Fruit fly (Drosophila melanogaster) whole organism, prepupa: ENCODE results near the gene CG10650.

Experiments
- Blimp-1 ChIP-seq: fragments of 200-800 bp; sonication (Bioruptor generic); optimal IDR thresholded peaks from 3 replicates; lab custom pipeline; 2017; ENCODE audit warnings: missing biosample characterization, missing genetic modification characterization, mild to moderate bottlenecking, moderate library complexity, missing genetic modification reagents
- CG10669 ChIP-seq: fragments of 200-800 bp; sonication (Bioruptor generic); optimal IDR thresholded peaks from 3 replicates; lab custom pipeline; 2018; ENCODE audit warnings: missing biosample characterization, mild to moderate bottlenecking, missing genetic modification characterization, moderate library complexity
- CG11294 ChIP-seq: fragments of 200-800 bp; sonication (Bioruptor generic); IDR thresholded peaks from 2 replicates; pipeline ENCODE4 v1.3.6; 2022; ENCODE audit warnings: missing biosample characterization, missing genetic modification characterization
- CG15336 ChIP-seq: fragments of 200-800 bp; sonication (Bioruptor generic); IDR thresholded peaks from 2 replicates; pipeline ENCODE4 v1.3.6; 2022; ENCODE audit warnings: missing biosample characterization, missing genetic modification characterization
- CG1621 ChIP-seq: fragments of 200-800 bp; sonication (Bioruptor generic); optimal IDR thresholded peaks from 3 replicates; lab custom pipeline; 2018; ENCODE audit warnings: missing biosample characterization, mild to moderate bottlenecking, missing genetic modification characterization
- CG16779 ChIP-seq: fragments of 200-800 bp; sonication (Bioruptor generic); optimal IDR thresholded peaks from 3 replicates; lab custom pipeline; 2017; ENCODE audit warnings: missing biosample characterization, mild to moderate bottlenecking, missing genetic modification characterization
- CG3032 ChIP-seq: fragments of 200-800 bp; optimal IDR thresholded peaks from 2 replicates; lab custom pipeline; 2019; ENCODE audit warnings: missing biosample characterization, mild to moderate bottlenecking, missing genetic modification characterization, moderate library complexity
- CG31627 ChIP-seq: fragments of 200-800 bp; sonication (Bioruptor generic); optimal IDR thresholded peaks from 3 replicates; lab custom pipeline; 2016; ENCODE audit warnings: missing biosample characterization, missing genetic modification characterization
- CG32006 ChIP-seq: fragments of 200-800 bp; sonication (Bioruptor generic); optimal IDR thresholded peaks from 3 replicates; lab custom pipeline; 2017; ENCODE audit warnings: missing biosample characterization, mild to moderate bottlenecking, missing genetic modification characterization
- CG34406 ChIP-seq: fragments of 200-800 bp; sonication (Bioruptor generic); optimal IDR thresholded peaks from 3 replicates; lab custom pipeline; 2016; ENCODE audit warnings: missing biosample characterization, missing genetic modification characterization
- CG4318 ChIP-seq: fragments of 200-800 bp; sonication (Bioruptor generic); optimal IDR thresholded peaks from 3 replicates; lab custom pipeline; 2017; ENCODE audit warnings: missing biosample characterization, mild to moderate bottlenecking, missing genetic modification characterization
- CG6163 ChIP-seq: fragments of 200-800 bp; sonication (Bioruptor generic); IDR thresholded peaks from 3 replicates; pipeline ENCODE4 v1.3.6; 2022; ENCODE audit warnings: missing biosample characterization, missing genetic modification characterization
- CG6276 ChIP-seq: fragments of 200-800 bp; sonication (Bioruptor generic); optimal IDR thresholded peaks from 2 replicates; lab custom pipeline; 2017; ENCODE audit warnings: missing biosample characterization, mild to moderate bottlenecking, missing genetic modification characterization
- CG6792 ChIP-seq: fragments of 200-800 bp; sonication (Bioruptor generic); optimal IDR thresholded peaks from 3 replicates; lab custom pipeline; 2016; ENCODE audit warnings: missing biosample characterization, missing genetic modification characterization
- CG6854 ChIP-seq: fragments of 200-800 bp; sonication (Bioruptor generic); optimal IDR thresholded peaks from 2 replicates; lab custom pipeline; 2017; ENCODE audit warnings: missing biosample characterization, mild to moderate bottlenecking, missing genetic modification characterization
- CG8119 ChIP-seq: fragments of 200-800 bp; sonication (Bioruptor generic); IDR thresholded peaks from 3 replicates; pipeline ENCODE4 v1.3.6; 2022; ENCODE audit warnings: missing biosample characterization, missing genetic modification characterization
- CG8319 ChIP-seq: fragments of 200-800 bp; sonication (Bioruptor generic); optimal IDR thresholded peaks from 3 replicates; lab custom pipeline; 2016; ENCODE audit warnings: missing biosample characterization, missing genetic modification characterization
- CG8632 ChIP-seq: fragments of 200-800 bp; sonication (Bioruptor generic); optimal IDR thresholded peaks from 3 replicates; lab custom pipeline; 2016; ENCODE audit warnings: missing biosample characterization, missing genetic modification characterization
- CG9139 ChIP-seq: fragments of 200-800 bp; sonication (Bioruptor generic); optimal IDR thresholded peaks from 3 replicates; lab custom pipeline; 2017; ENCODE audit warnings: missing biosample characterization, mild to moderate bottlenecking, missing genetic modification characterization
- Eip75B ChIP-seq: fragments of 200-800 bp; sonication (Bioruptor generic); optimal IDR thresholded peaks from 3 replicates; lab custom pipeline; 2016; ENCODE audit warnings: missing biosample characterization, missing genetic modification characterization
- Eip78C ChIP-seq: fragments of 200-800 bp; sonication (Bioruptor generic); peaks from one replicate; lab custom pipeline; 2016; ENCODE audit warnings: missing biosample characterization, missing genetic modification characterization
- Ets96B ChIP-seq: fragments of 200-800 bp; optimal IDR thresholded peaks from 2 replicates; lab custom pipeline; 2019; ENCODE audit warnings: missing biosample characterization, mild to moderate bottlenecking, missing genetic modification characterization, moderate library complexity
- Gug ChIP-seq: fragments of 200-800 bp; sonication (Bioruptor generic); IDR thresholded peaks from 2 replicates; pipeline ENCODE4 v1.3.6; 2022; ENCODE audit warnings: missing biosample characterization, missing genetic modification characterization
- Hr4 ChIP-seq: fragments of 200-800 bp; sonication (Bioruptor generic); optimal IDR thresholded peaks from 3 replicates; lab custom pipeline; 2016; ENCODE audit warnings: missing biosample characterization, missing genetic modification characterization
- Met ChIP-seq: fragments of 200-800 bp; sonication (Bioruptor generic); optimal IDR thresholded peaks from 3 replicates; lab custom pipeline; 2016; ENCODE audit warnings: missing biosample characterization, missing genetic modification characterization
- OdsH ChIP-seq: fragments of 200-800 bp; sonication (Bioruptor generic); optimal IDR thresholded peaks from 3 replicates; lab custom pipeline; 2016; ENCODE audit warnings: missing biosample characterization, missing genetic modification characterization
- Smox ChIP-seq: fragments of 200-800 bp; sonication (Bioruptor generic); optimal IDR thresholded peaks from 3 replicates; lab custom pipeline; 2016; ENCODE audit warnings: missing biosample characterization, missing genetic modification characterization
- Sox14 ChIP-seq: fragments of 200-800 bp; sonication (Bioruptor generic); optimal IDR thresholded peaks from 3 replicates; lab custom pipeline; 2016; ENCODE audit warnings: missing biosample characterization, missing genetic modification characterization
- Sox15 ChIP-seq: fragments of 200-800 bp; sonication (Bioruptor generic); optimal IDR thresholded peaks from 3 replicates; lab custom pipeline; 2016; ENCODE audit warnings: missing biosample characterization, missing genetic modification characterization
- achi ChIP-seq: fragments of 200-800 bp; sonication (Bioruptor generic); optimal IDR thresholded peaks from 3 replicates; lab custom pipeline; 2016; ENCODE audit warnings: missing biosample characterization, missing genetic modification characterization
- acj6 ChIP-seq: fragments of 200-800 bp; sonication (Bioruptor generic); optimal IDR thresholded peaks from 3 replicates; lab custom pipeline; 2016; ENCODE audit warnings: missing biosample characterization, missing genetic modification characterization
- cyc ChIP-seq: fragments of 200-800 bp; sonication (Bioruptor generic); optimal IDR thresholded peaks from 3 replicates; lab custom pipeline; 2016; ENCODE audit warnings: missing biosample characterization, missing genetic modification characterization
- dac ChIP-seq: fragments of 200-800 bp; sonication (Bioruptor generic); optimal IDR thresholded peaks from 2 replicates; lab custom pipeline; 2017; ENCODE audit warnings: missing biosample characterization, mild to moderate bottlenecking, missing genetic modification characterization
- dsx ChIP-seq: fragments of 200-800 bp; optimal IDR thresholded peaks from 3 replicates; lab custom pipeline; 2019; ENCODE audit warnings: missing biosample characterization, mild to moderate bottlenecking, missing genetic modification characterization, moderate library complexity; ENCODE audit not compliant: poor library complexity, severe bottlenecking
- esn ChIP-seq: fragments of 200-800 bp; sonication (Bioruptor generic); optimal IDR thresholded peaks from 2 replicates; lab custom pipeline; 2016; ENCODE audit warnings: missing biosample characterization, mild to moderate bottlenecking, missing genetic modification characterization, moderate library complexity
- lz ChIP-seq: fragments of 200-800 bp; sonication (Bioruptor generic); optimal IDR thresholded peaks from 3 replicates; lab custom pipeline; 2016; ENCODE audit warnings: missing biosample characterization, missing genetic modification characterization
- net ChIP-seq: fragments of 200-800 bp; sonication (Bioruptor generic); optimal IDR thresholded peaks from 3 replicates; lab custom pipeline; 2016; ENCODE audit warnings: missing biosample characterization, missing genetic modification characterization
- spab ChIP-seq: fragments of 200-800 bp; sonication (Bioruptor generic); optimal IDR thresholded peaks from 2 replicates; lab custom pipeline; 2017; ENCODE audit warnings: missing biosample characterization, mild to moderate bottlenecking, missing genetic modification characterization, missing genetic modification reagents
- ss ChIP-seq, 2 experiments: fragments of 200-800 bp; sonication (Bioruptor generic); optimal IDR thresholded peaks; 2 replicates in 1 of 2; 3 replicates in 1 of 2; lab custom pipeline; 2017 to 2018; ENCODE audit warnings: mild to moderate bottlenecking in 2 of 2, missing biosample characterization in 2 of 2, missing genetic modification characterization in 2 of 2, moderate library complexity in 1 of 2
- svp ChIP-seq: fragments of 200-800 bp; sonication (Bioruptor generic); peaks from one replicate; lab custom pipeline; 2016; ENCODE audit warnings: missing biosample characterization, missing genetic modification characterization
- topi ChIP-seq: fragments of 200-800 bp; sonication (Bioruptor generic); optimal IDR thresholded peaks from 3 replicates; lab custom pipeline; 2016; ENCODE audit warnings: missing biosample characterization, missing genetic modification characterization
- vri ChIP-seq: fragments of 200-800 bp; sonication (Bioruptor generic); optimal IDR thresholded peaks from 3 replicates; lab custom pipeline; 2016; ENCODE audit warnings: missing biosample characterization, mild to moderate bottlenecking, missing genetic modification characterization

Gene CG10650

dm6 chr2L:18987078-18987895 lies 8.4 kb downstream of the CG10650 start, which contains the start of the genes Swip-1 and EMC5 (continued):
- peak; percentile 61 for TF ChIP-seq esn
- peak; percentile 27 for TF ChIP-seq vri (GFP tag; lab: Kevin White, UChicago)
- TF ChIP-seq Sox15 (GFP tag; lab: Kevin White, UChicago): no peak
- no peak for TF ChIP-seq Gug (GFP tag; lab: Robert Waterston, UW)
- peak; percentile 26 for TF ChIP-seq CG31627 (GFP tag; lab: Kevin White, UChicago)

dm6 chr2L:18986125-18986498 lies 9.6 kb downstream of the CG10650 start:
- no peak for TF ChIP-seq CG6163 (GFP tag; lab: Robert Waterston, UW)
- no peak for TF ChIP-seq CG8632 (GFP tag; lab: Kevin White, UChicago)
- no peak for TF ChIP-seq achi (GFP tag; lab: Kevin White, UChicago)
- no peak for TF ChIP-seq CG16779
- no peak for TF ChIP-seq topi (GFP tag; lab: Kevin White, UChicago)
- TF ChIP-seq acj6 (GFP tag; lab: Kevin White, UChicago): no peak
- TF ChIP-seq CG8319: no peak
- no peak for TF ChIP-seq CG10669 (GFP tag; lab: Kevin White, UChicago)
- TF ChIP-seq Ets96B (tag; lab: Kevin White, UChicago): no peak
- no peak for TF ChIP-seq CG1621 (tag; lab: Kevin White, UChicago)
- no peak for TF ChIP-seq esn
- TF ChIP-seq svp (GFP tag; lab: Kevin White, UChicago): no peak
- no peak for TF ChIP-seq Blimp-1 (GFP tag; lab: Kevin White, UChicago)
- no peak for TF ChIP-seq Hr4 (GFP tag; lab: Kevin White, UChicago)
- no peak for TF ChIP-seq CG11294 (GFP tag; lab: Robert Waterston, UW)
- no peak for TF ChIP-seq CG31627 (GFP tag; lab: Kevin White, UChicago)
- TF ChIP-seq, all 60 proteins: peak for 0

dm6 chr2L:18985201-18986124 lies 10.3 kb downstream of the CG10650 start:
- peak; percentile 35 for TF ChIP-seq Hr4 (GFP tag; lab: Kevin White, UChicago)
- TF ChIP-seq CG8632 (GFP tag; lab: Kevin White, UChicago): no peak
- TF ChIP-seq CG6792: peak; percentile 1
- peak; percentile 49 for TF ChIP-seq CG31627 (GFP tag; lab: Kevin White, UChicago)
- TF ChIP-seq Eip78C (GFP tag; lab: Kevin White, UChicago): peak; percentile 67
- TF ChIP-seq CG9139 (GFP tag; lab: Kevin White, UChicago): no peak
- no peak for TF ChIP-seq Met (GFP tag; lab: Kevin White, UChicago)
- TF ChIP-seq CG6276 (GFP tag; lab: Kevin White, UChicago): no peak
- no peak for TF ChIP-seq dac (GFP tag; lab: Kevin White, UChicago)
- TF ChIP-seq OdsH (GFP tag; lab: Kevin White, UChicago): peak; percentile 1
- TF ChIP-seq esn: peak; percentile 42
- TF ChIP-seq Blimp-1 (GFP tag; lab: Kevin White, UChicago): no peak
- no peak for TF ChIP-seq Sox15 (GFP tag; lab: Kevin White, UChicago)
- no peak for TF ChIP-seq lz
- no peak for TF ChIP-seq CG11294 (GFP tag; lab: Robert Waterston, UW)
- no peak for TF ChIP-seq CG4318 (GFP tag; lab: Kevin White, UChicago)
- peak; percentile 17 for TF ChIP-seq Sox14 (GFP tag; lab: Kevin White, UChicago)
- TF ChIP-seq net: no peak
- TF ChIP-seq vri (GFP tag; lab: Kevin White, UChicago): peak; percentile 22
- TF ChIP-seq CG34406 (GFP tag; lab: Kevin White, UChicago): no peak
- TF ChIP-seq CG32006 (GFP tag; lab: Kevin White, UChicago): peak; percentile 42
- TF ChIP-seq Smox (GFP tag; lab: Kevin White, UChicago): no peak
- TF ChIP-seq ss (GFP tag; optimal IDR thresholded peaks at IDR 0.05; lab: Kevin White, UChicago): no peak
- TF ChIP-seq spab: no peak
- TF ChIP-seq CG6854: no peak
- 0 out of 2 replicates have a peak, but pooled peaks have one; percentile 36 for TF ChIP-seq CG15336 (GFP tag; lab: Robert Waterston, UW)
- peak; percentile 5 for TF ChIP-seq topi (GFP tag; lab: Kevin White, UChicago)
- TF ChIP-seq Eip75B (GFP tag; lab: Kevin White, UChicago): no peak
- TF ChIP-seq dsx (GFP tag; lab: Kevin White, UChicago): no peak
- peak; percentile 26; the same call in 1 of the 3 replicates for TF ChIP-seq CG8119
- TF ChIP-seq CG3032 (tag; lab: Kevin White, UChicago): no peak
- peak; percentile 3 for TF ChIP-seq acj6 (GFP tag; lab: Kevin White, UChicago)
- TF ChIP-seq cyc: peak; percentile 11
